Worm (Caenorhabditis elegans): ENCODE data around the gene wdr-5.2.

ce11 chrX:14335220-14335619, 14.7 kb upstream of the wdr-5.2 start, which contains the start of gene K04G11.1:
- no peak for TF ChIP-seq scrt-1 (GFP tag; IDR thresholded peaks at IDR 0.05)
- no peak for TF ChIP-seq ets-7 (tag; optimal IDR thresholded peaks at IDR 0.05)
- TF ChIP-seq pes-1 (GFP tag; IDR thresholded peaks at IDR 0.05), result no peak
- no peak for TF ChIP-seq ama-1 (optimal IDR thresholded peaks at IDR 0.05)
- no peak for TF ChIP-seq ceh-36 (tag; optimal IDR thresholded peaks at IDR 0.05)
- TF ChIP-seq tra-4 (tag; optimal IDR thresholded peaks at IDR 0.05), result no peak
- no peak for TF ChIP-seq tbx-37 (GFP tag; conservative IDR thresholded peaks at IDR 0.05)
- no peak for TF ChIP-seq flt-1 (GFP tag; IDR thresholded peaks at IDR 0.05)
- TF ChIP-seq hmbx-1 (tag; optimal IDR thresholded peaks at IDR 0.05), result no peak
- TF ChIP-seq hmg-4 (GFP tag; optimal IDR thresholded peaks at IDR 0.05), result no peak
- TF ChIP-seq F13C5.2 (tag; optimal IDR thresholded peaks at IDR 0.05), result no peak
- TF ChIP-seq ceh-13 (GFP tag; optimal IDR thresholded peaks at IDR 0.05), result no peak
- no peak for TF ChIP-seq aly-1 (tag; optimal IDR thresholded peaks at IDR 0.05)

Data from whole organism, early embryonic.